Fruit fly (Drosophila melanogaster): Measurements from ENCODE around the gene CG12025.

- TF ChIP-seq psq (optimal IDR thresholded peaks at IDR 0.05) (no peak), h (optimal IDR thresholded peaks at IDR 0.05) (no peak), Sin3A (optimal IDR thresholded peaks at IDR 0.05) (no peak), ttk (optimal IDR thresholded peaks at IDR 0.05) (peak; percentile 17)
Observed at dm6 chr3L:1860749-1861148, 4.5 kb upstream of the CG12025 start.

All from Kc167 (cell line).